Fruit fly (Drosophila melanogaster): ENCODE results near the gene CG15892.

Gene CG15892

dm6 chrX:6311516-6311915 lies 17.4 kb upstream of the CG15892 start (continued):
- TF ChIP-seq CG7928 (GFP tag; optimal IDR thresholded peaks at IDR 0.05) (no peak), bsh (GFP tag; optimal IDR thresholded peaks at IDR 0.05) (peak in 1 of 2 experiments; percentile 29), Aef1 (GFP tag; IDR thresholded peaks at IDR 0.05) (peak; percentile 15; the same call in 1 of the 3 replicates), fd96Cb (tag; optimal IDR thresholded peaks at IDR 0.05) (peak; percentile 22), CG31388 (GFP tag; optimal IDR thresholded peaks at IDR 0.05) (no peak), CG30403 (GFP tag; optimal IDR thresholded peaks at IDR 0.05) (peak; percentile 15), tll (GFP tag; optimal IDR thresholded peaks at IDR 0.05) (no peak), CG16815 (GFP tag; optimal IDR thresholded peaks at IDR 0.05) (no peak), CG31224 (GFP tag; IDR thresholded peaks at IDR 0.05) (no peak), org-1 (GFP tag; optimal IDR thresholded peaks at IDR 0.05) (no peak), tna (GFP tag; IDR thresholded peaks at IDR 0.05; ENCODE audit: partially characterized antibody) (no peak), ttk (GFP tag; IDR thresholded peaks at IDR 0.05) (peak; percentile 34; the same call in 1 of the 2 replicates), jigr1 (GFP tag; IDR thresholded peaks at IDR 0.05) (no peak), rib (GFP tag; IDR thresholded peaks at IDR 0.05) (no peak), Abd-B (GFP tag; optimal IDR thresholded peaks at IDR 0.05) (peak; percentile 17), CG8944 (GFP tag; optimal IDR thresholded peaks at IDR 0.05) (no peak), en (GFP tag; optimal IDR thresholded peaks at IDR 0.05) (no peak), z (GFP tag; IDR thresholded peaks at IDR 0.05) (no peak), Ada2b (GFP tag; IDR thresholded peaks at IDR 0.05) (0 out of 2 replicates have a peak, but pooled peaks have one; percentile 23), E2f1 (GFP tag; IDR thresholded peaks at IDR 0.05) (no peak), oc (tag; optimal IDR thresholded peaks at IDR 0.05) (no peak), CG4282 (GFP tag; optimal IDR thresholded peaks at IDR 0.05) (no peak), ci (GFP tag; IDR thresholded peaks at IDR 0.05) (peak; percentile 22; the same call in 1 of the 3 replicates), CG3163 (GFP tag; optimal IDR thresholded peaks at IDR 0.05) (no peak), Kr (GFP tag; optimal IDR thresholded peaks at IDR 0.05) (no peak), sqz (GFP tag; optimal IDR thresholded peaks at IDR 0.05) (peak; percentile 7), CG3995 (GFP tag; optimal IDR thresholded peaks at IDR 0.05) (no peak), corto (GFP tag; optimal IDR thresholded peaks at IDR 0.05) (no peak), CG11456 (GFP tag; IDR thresholded peaks at IDR 0.05) (no peak), CG10543 (GFP tag; optimal IDR thresholded peaks at IDR 0.05) (no peak), Ptx1 (GFP tag; IDR thresholded peaks at IDR 0.05) (peak; percentile 44; the same call in 1 of the 2 replicates), CG12236 (GFP tag; optimal IDR thresholded peaks at IDR 0.05) (no peak), CG9797 (GFP tag; optimal IDR thresholded peaks at IDR 0.05) (no peak), hkb (optimal IDR thresholded peaks at IDR 0.05) (no peak), hkb (GFP tag; IDR thresholded peaks at IDR 0.05) (0 out of 2 replicates have a peak, but pooled peaks have one; percentile 26), mld (GFP tag; IDR thresholded peaks at IDR 0.05; ENCODE audit: partially characterized antibody) (no peak), ro (GFP tag; IDR thresholded peaks at IDR 0.05) (no peak), CG12071 (GFP tag; optimal IDR thresholded peaks at IDR 0.05) (no peak), Ravus (GFP tag; IDR thresholded peaks at IDR 0.05) (no peak), H2.0 (GFP tag; IDR thresholded peaks at IDR 0.05) (no peak), Sin3A (optimal IDR thresholded peaks at IDR 0.05) (no peak), sens (GFP tag) (peak; percentile 71), danr (GFP tag; IDR thresholded peaks at IDR 0.05) (no peak), Dbx (GFP tag; IDR thresholded peaks at IDR 0.05) (no peak), Lhr (GFP tag; optimal IDR thresholded peaks at IDR 0.05) (no peak), crp (GFP tag; optimal IDR thresholded peaks at IDR 0.05) (no peak), MESR4 (GFP tag; optimal IDR thresholded peaks at IDR 0.05) (no peak), ranshi (GFP tag; IDR thresholded peaks at IDR 0.05) (0 out of 2 replicates have a peak, but pooled peaks have one; percentile 27), slou (GFP tag; optimal IDR thresholded peaks at IDR 0.05) (no peak), Hsf (GFP tag; optimal IDR thresholded peaks at IDR 0.05) (no peak), CG34224 (GFP tag; IDR thresholded peaks at IDR 0.05; ENCODE audit: partially characterized antibody) (no peak), nmo (GFP tag; optimal IDR thresholded peaks at IDR 0.05) (peak; percentile 36)
